Fruit fly (Drosophila melanogaster) whole organism, embryonic: ENCODE data around the gene CG11581.

ENCODE experiments used
- Aef1 ChIP-seq: fragments of 200-800 bp; sonication (Bioruptor generic); IDR thresholded peaks from 3 replicates; pipeline ENCODE4 v1.3.6; 2022; ENCODE audit warnings: missing biosample characterization, missing genetic modification characterization
- CG10209 ChIP-seq: fragments of 200-800 bp; sonication (Bioruptor generic); optimal IDR thresholded peaks from 3 replicates; lab custom pipeline; 2017; ENCODE audit warnings: missing biosample characterization, mild to moderate bottlenecking, missing genetic modification characterization, missing genetic modification reagents
- CG10267 ChIP-seq: fragments of 200-800 bp; sonication (Bioruptor generic); optimal IDR thresholded peaks from 2 replicates; lab custom pipeline; 2018; ENCODE audit warnings: missing biosample characterization, mild to moderate bottlenecking, missing genetic modification characterization, moderate library complexity
- CG11085 ChIP-seq: fragments of 200-800 bp; sonication (Bioruptor generic); IDR thresholded peaks from 2 replicates; pipeline ENCODE4 v1.3.6; 2022; ENCODE audit warnings: missing biosample characterization, missing genetic modification characterization
- CG11504 ChIP-seq: fragments of 200-800 bp; sonication (Bioruptor generic); optimal IDR thresholded peaks from 3 replicates; lab custom pipeline; 2019; ENCODE audit warnings: missing biosample characterization, mild to moderate bottlenecking, missing genetic modification characterization, moderate library complexity
- CG12219 ChIP-seq: fragments of 200-800 bp; sonication (Bioruptor generic); optimal IDR thresholded peaks from 3 replicates; lab custom pipeline; 2018; ENCODE audit warnings: missing biosample characterization, mild to moderate bottlenecking, missing genetic modification characterization
- CG12942 ChIP-seq: fragments of 200-800 bp; sonication (Bioruptor generic); optimal IDR thresholded peaks from 3 replicates; lab custom pipeline; 2016; ENCODE audit warnings: missing biosample characterization, missing genetic modification characterization
- CG14014 ChIP-seq: fragments of 200-800 bp; sonication (Bioruptor generic); IDR thresholded peaks from 2 replicates; pipeline ENCODE4 v1.3.6; 2022; ENCODE audit warnings: missing biosample characterization, missing genetic modification characterization
- CG15073 ChIP-seq: fragments of 200-800 bp; sonication (Bioruptor generic); optimal IDR thresholded peaks from 2 replicates; lab custom pipeline; 2016; ENCODE audit warnings: missing biosample characterization, missing genetic modification characterization
- CG17612 ChIP-seq: fragments of 200-800 bp; sonication (Bioruptor generic); IDR thresholded peaks from 2 replicates; pipeline ENCODE4 v1.3.6; 2022; ENCODE audit warnings: missing biosample characterization, missing genetic modification characterization
- CG2678 ChIP-seq: fragments of 200-800 bp; sonication (Bioruptor generic); optimal IDR thresholded peaks from 3 replicates; lab custom pipeline; 2019; ENCODE audit warnings: missing biosample characterization, mild to moderate bottlenecking, missing genetic modification characterization, moderate library complexity
- CG30403 ChIP-seq: fragments of 200-800 bp; sonication (Bioruptor generic); optimal IDR thresholded peaks from 3 replicates; lab custom pipeline; 2016; ENCODE audit warnings: missing biosample characterization, missing genetic modification characterization
- CG3726 ChIP-seq: fragments of 200-800 bp; sonication (Bioruptor generic); IDR thresholded peaks from 3 replicates; pipeline ENCODE4, ENCODE4 v1.3.6; 2022; ENCODE audit warnings: missing biosample characterization, missing genetic modification characterization
- CG6254 ChIP-seq: fragments of 200-800 bp; sonication (Bioruptor generic); optimal IDR thresholded peaks from 3 replicates; lab custom pipeline; 2017; ENCODE audit warnings: mild to moderate bottlenecking, missing biosample characterization, missing genetic modification reagents, missing genetic modification characterization
- CG7839 ChIP-seq: fragments of 200-800 bp; sonication (Bioruptor generic); optimal IDR thresholded peaks from 3 replicates; lab custom pipeline; 2018; ENCODE audit warnings: missing biosample characterization, mild to moderate bottlenecking, missing genetic modification characterization, moderate library complexity
- CG9932 ChIP-seq: fragments of 200-800 bp; sonication (Bioruptor generic); IDR thresholded peaks from 2 replicates; pipeline ENCODE4 v1.3.6; 2022; ENCODE audit warnings: missing biosample characterization, missing genetic modification characterization
- Dek ChIP-seq: fragments of 200-800 bp; sonication (Bioruptor generic); optimal IDR thresholded peaks from 3 replicates; lab custom pipeline; 2019; ENCODE audit warnings: missing biosample characterization, mild to moderate bottlenecking, missing genetic modification characterization, moderate library complexity
- Eip74EF ChIP-seq, 2 experiments: fragments of 200-800 bp in 1 of 2; fragments of >200 bp in 1 of 2; sonication (Bioruptor generic) in 1 of 2; optimal IDR thresholded peaks; 2 replicates each; lab custom pipeline; 2017 to 2019; ENCODE audit warnings: missing biosample characterization in 2 of 2, missing genetic modification characterization in 2 of 2, mild to moderate bottlenecking in 1 of 2, moderate library complexity in 1 of 2
- Ets65A ChIP-seq: fragments of 200-800 bp; sonication (Bioruptor generic); peaks from one replicate; lab custom pipeline; 2016; ENCODE audit warnings: missing biosample characterization, missing genetic modification characterization
- GATAe ChIP-seq: fragments of 200-800 bp; sonication (Bioruptor generic); conservative IDR thresholded peaks from 2 replicates; pipeline ENCODE4 v1.3.6; 2022; ENCODE audit warnings: missing biosample characterization, missing genetic modification characterization
- HHEX ChIP-seq: fragments of 200-800 bp; sonication (Bioruptor generic); optimal IDR thresholded peaks from 3 replicates; lab custom pipeline; 2017; ENCODE audit warnings: missing biosample characterization, mild to moderate bottlenecking, missing genetic modification characterization, missing genetic modification reagents
- Hr51 ChIP-seq, 2 experiments: fragments of 200-800 bp; sonication (Bioruptor generic); optimal IDR thresholded peaks; 2 replicates in 1 of 2; 3 replicates in 1 of 2; lab custom pipeline; 2016 to 2018; ENCODE audit warnings: missing biosample characterization in 2 of 2, missing genetic modification characterization in 2 of 2, mild to moderate bottlenecking in 1 of 2, moderate library complexity in 1 of 2
- Med ChIP-seq: fragments of 200-800 bp; sonication (Bioruptor generic); peaks from one replicate; lab custom pipeline; 2016; ENCODE audit warnings: missing biosample characterization, missing genetic modification characterization, mild to moderate bottlenecking, inconsistent platforms, moderate library complexity
- Nf-YC ChIP-seq: fragments of 200-800 bp; optimal IDR thresholded peaks from 3 replicates; lab custom pipeline; 2019; ENCODE audit warnings: missing biosample characterization, mild to moderate bottlenecking, missing genetic modification characterization, moderate library complexity
- NfI ChIP-seq: fragments of 200-800 bp; sonication (Bioruptor generic); optimal IDR thresholded peaks from 3 replicates; lab custom pipeline; 2018; ENCODE audit warnings: missing biosample characterization, mild to moderate bottlenecking, missing genetic modification characterization, moderate library complexity
- Oli ChIP-seq: fragments of 200-800 bp; sonication (Bioruptor generic); optimal IDR thresholded peaks from 2 replicates; lab custom pipeline; 2018; ENCODE audit warnings: missing biosample characterization, mild to moderate bottlenecking, missing genetic modification characterization, moderate library complexity
- Sox102F ChIP-seq: fragments of 200-800 bp; sonication (Bioruptor generic); optimal IDR thresholded peaks from 2 replicates; lab custom pipeline; 2018; ENCODE audit warnings: missing biosample characterization, mild to moderate bottlenecking, missing genetic modification characterization, moderate library complexity
- Sry-β ChIP-seq: fragments of 200-800 bp; sonication (Bioruptor generic); optimal IDR thresholded peaks from 2 replicates; lab custom pipeline; 2018; ENCODE audit warnings: missing biosample characterization, mild to moderate bottlenecking, missing genetic modification characterization, moderate library complexity
- Xbp1 ChIP-seq: fragments of 200-800 bp; sonication (Bioruptor generic); optimal IDR thresholded peaks from 3 replicates; lab custom pipeline; 2016; ENCODE audit warnings: missing biosample characterization, mild to moderate bottlenecking, missing genetic modification characterization
- chm ChIP-seq: fragments of 200-800 bp; sonication (Bioruptor generic); IDR thresholded peaks from 2 replicates; pipeline ENCODE4 v1.3.6; 2022; ENCODE audit warnings: missing biosample characterization, missing genetic modification characterization
- danr ChIP-seq: fragments of 200-800 bp; sonication (Bioruptor generic); IDR thresholded peaks from 2 replicates; pipeline ENCODE4 v1.3.6; 2022; ENCODE audit warnings: missing biosample characterization, missing genetic modification characterization
- dpn ChIP-seq, 2 experiments: fragments of 200-800 bp; sonication (Bioruptor generic); optimal IDR thresholded peaks; 3 replicates each; lab custom pipeline; 2016; ENCODE audit warnings: missing biosample characterization in 2 of 2, missing genetic modification characterization in 2 of 2
- gem ChIP-seq: fragments of 200-800 bp; sonication (Bioruptor generic); optimal IDR thresholded peaks from 2 replicates; lab custom pipeline; 2019; ENCODE audit warnings: missing biosample characterization, mild to moderate bottlenecking, missing genetic modification characterization, moderate library complexity
- grau ChIP-seq: fragments of 200-800 bp; optimal IDR thresholded peaks from 3 replicates; lab custom pipeline; 2019; ENCODE audit warnings: missing biosample characterization, mild to moderate bottlenecking, missing genetic modification characterization, moderate library complexity
- lab ChIP-seq: fragments of 200-800 bp; sonication (Bioruptor generic); optimal IDR thresholded peaks from 3 replicates; lab custom pipeline; 2017; ENCODE audit warnings: missing biosample characterization, missing genetic modification characterization, mild to moderate bottlenecking, moderate library complexity, missing genetic modification reagents
- oc ChIP-seq: fragments of 200-800 bp; sonication (Bioruptor generic); optimal IDR thresholded peaks from 2 replicates; lab custom pipeline; 2018; ENCODE audit warnings: missing biosample characterization, mild to moderate bottlenecking, missing genetic modification characterization, moderate library complexity
- pho ChIP-seq: fragments of 200-800 bp; sonication (Bioruptor generic); optimal IDR thresholded peaks from 2 replicates; lab custom pipeline; 2016; ENCODE audit warnings: missing biosample characterization, missing genetic modification characterization
- row ChIP-seq: fragments of 200-800 bp; sonication (Bioruptor generic); IDR thresholded peaks from 3 replicates; pipeline ENCODE4 v1.3.6; 2022; ENCODE audit warnings: missing biosample characterization, missing genetic modification characterization
- so ChIP-seq: fragments of 200-800 bp; sonication (Bioruptor generic); IDR thresholded peaks from 3 replicates; pipeline ENCODE4 v1.3.6; 2022; ENCODE audit warnings: missing biosample characterization, missing genetic modification characterization
- sob ChIP-seq: fragments of 200-800 bp; sonication (Bioruptor generic); IDR thresholded peaks from 2 replicates; pipeline ENCODE4 v1.3.6; 2022; ENCODE audit warnings: missing biosample characterization, missing genetic modification characterization
- sug ChIP-seq: fragments of 200-800 bp; optimal IDR thresholded peaks from 2 replicates; lab custom pipeline; 2019; ENCODE audit warnings: missing biosample characterization, mild to moderate bottlenecking, missing genetic modification characterization, moderate library complexity
- tap ChIP-seq: fragments of 200-800 bp; optimal IDR thresholded peaks from 3 replicates; lab custom pipeline; 2019; ENCODE audit warnings: missing biosample characterization, mild to moderate bottlenecking, missing genetic modification characterization, moderate library complexity
- tin ChIP-seq: fragments of 200-800 bp; sonication (Bioruptor generic); optimal IDR thresholded peaks from 3 replicates; lab custom pipeline; 2016; ENCODE audit warnings: missing biosample characterization, missing genetic modification characterization
- wdn ChIP-seq: fragments of 200-800 bp; sonication (Bioruptor generic); IDR thresholded peaks from 2 replicates; pipeline ENCODE4 v1.3.6; 2022; ENCODE audit warnings: missing biosample characterization, missing genetic modification characterization
- zen2 ChIP-seq: fragments of 200-800 bp; sonication (Bioruptor generic); IDR thresholded peaks from 3 replicates; pipeline ENCODE4 v1.3.6; 2022; ENCODE audit warnings: missing biosample characterization, missing genetic modification characterization; ENCODE audit not compliant: partially characterized antibody

The CG11581 gene

dm6 chrX:14215834-14216233 lies 39.1 kb downstream of the CG11581 start (continued):
- no peak for TF ChIP-seq CG15073
- TF ChIP-seq CG10209 (GFP tag; lab: Kevin White, UChicago), result no peak
- no peak for TF ChIP-seq CG12219 (GFP tag; lab: Kevin White, UChicago)
- no peak for TF ChIP-seq dpn (GFP tag; optimal IDR thresholded peaks at IDR 0.05; lab: Kevin White, UChicago)
- no peak for TF ChIP-seq so (GFP tag; lab: Robert Waterston, UW)
- no peak for TF ChIP-seq wdn (GFP tag; lab: Robert Waterston, UW)
- TF ChIP-seq sob (GFP tag; lab: Robert Waterston, UW), result 0 out of 2 replicates have a peak, but pooled peaks have one; percentile 13
- TF ChIP-seq Sry-β (GFP tag; lab: Kevin White, UChicago), result no peak
- TF ChIP-seq pho (GFP tag; lab: Kevin White, UChicago), result no peak
- no peak for TF ChIP-seq CG11085
- TF ChIP-seq GATAe (GFP tag; lab: Robert Waterston, UW), result no peak; the same call in 1 of the 2 replicates
- peak; percentile 14 for TF ChIP-seq CG2678 (tag; lab: Kevin White, UChicago)
- peak; percentile 8 for TF ChIP-seq sug (tag; lab: Kevin White, UChicago)
- TF ChIP-seq NfI (GFP tag; lab: Kevin White, UChicago), result peak; percentile 16
- TF ChIP-seq CG17612, result no peak
- TF ChIP-seq zen2 (GFP tag; lab: Robert Waterston, UW), result no peak
- no peak for TF ChIP-seq Dek
- TF ChIP-seq danr, result no peak
- peak; percentile 10 for TF ChIP-seq grau (tag; lab: Kevin White, UChicago)
- peak; percentile 63 for TF ChIP-seq Med (GFP tag; lab: Kevin White, UChicago)
- peak; percentile 12 for TF ChIP-seq CG7839 (tag; lab: Kevin White, UChicago)
- TF ChIP-seq Oli (tag; lab: Kevin White, UChicago), result no peak
- peak; percentile 32; the same call in 1 of the 3 replicates for TF ChIP-seq row (GFP tag; lab: Robert Waterston, UW)
- no peak for TF ChIP-seq tap
- no peak for TF ChIP-seq CG12942 (GFP tag; lab: Kevin White, UChicago)
- TF ChIP-seq CG10267, result no peak
- TF ChIP-seq Ets65A, result peak; percentile 63
- no peak for TF ChIP-seq oc (tag; lab: Kevin White, UChicago)
- TF ChIP-seq Aef1 (GFP tag; lab: Robert Waterston, UW), result no peak
- no peak for TF ChIP-seq Nf-YC
- TF ChIP-seq CG6254, result no peak
- TF ChIP-seq Eip74EF (GFP tag; optimal IDR thresholded peaks at IDR 0.05; lab: Kevin White, UChicago), result no peak
- TF ChIP-seq Xbp1 (GFP tag; lab: Kevin White, UChicago), result no peak
- TF ChIP-seq CG3726, result no peak

dm6 chrX:14216844-14217243 lies 40.1 kb downstream of the CG11581 start:
- peak; percentile 8 for TF ChIP-seq CG30403 (GFP tag; lab: Kevin White, UChicago)
- peak; percentile 18 for TF ChIP-seq CG2678 (tag; lab: Kevin White, UChicago)
- no peak for TF ChIP-seq tin (GFP tag; lab: Kevin White, UChicago)
- TF ChIP-seq chm (GFP tag; lab: Robert Waterston, UW), result no peak
- no peak for TF ChIP-seq CG9932 (GFP tag; lab: Robert Waterston, UW)
- no peak for TF ChIP-seq HHEX (GFP tag; lab: Kevin White, UChicago)
- peak; percentile 1 for TF ChIP-seq lab (GFP tag; lab: Kevin White, UChicago)
- TF ChIP-seq Sox102F, result peak; percentile 12
- TF ChIP-seq Hr51 (GFP tag; optimal IDR thresholded peaks at IDR 0.05; lab: Kevin White, UChicago), result peak in 1 of 2 experiments; percentile 15
- peak; percentile 42 for TF ChIP-seq gem (tag; lab: Kevin White, UChicago)
- 0 out of 2 replicates have a peak, but pooled peaks have one; percentile 21 for TF ChIP-seq CG14014
- TF ChIP-seq Med (GFP tag; lab: Kevin White, UChicago), result peak; percentile 16
- peak; percentile 23 for TF ChIP-seq CG11504 (tag; lab: Kevin White, UChicago)
- TF ChIP-seq CG7839 (tag; lab: Kevin White, UChicago), result peak; percentile 2
